Fruit fly (Drosophila melanogaster) whole organism, embryonic: ENCODE measurements around the gene CG33664.

Experiments
- CG12942 ChIP-seq: fragments of 200-800 bp; sonication (Bioruptor generic); optimal IDR thresholded peaks from 3 replicates; lab custom pipeline; 2016; ENCODE audit warnings: missing biosample characterization, missing genetic modification characterization
- CG6175 ChIP-seq: fragments of 200-800 bp; sonication (Bioruptor generic); IDR thresholded peaks from 3 replicates; pipeline ENCODE4 v1.3.6; 2022; ENCODE audit warnings: missing biosample characterization, missing genetic modification characterization
- Lpt ChIP-seq: fragments of >200 bp; optimal IDR thresholded peaks from 2 replicates; lab custom pipeline; 2018; ENCODE audit warnings: missing biosample characterization, missing genetic modification characterization
- Meics ChIP-seq: fragments of 200-800 bp; sonication (Bioruptor generic); optimal IDR thresholded peaks from 2 replicates; lab custom pipeline; 2017; ENCODE audit warnings: missing biosample characterization, mild to moderate bottlenecking, missing genetic modification characterization
- dati ChIP-seq: fragments of 200-800 bp; sonication (Bioruptor generic); IDR thresholded peaks from 2 replicates; pipeline ENCODE4 v1.3.6; 2022; ENCODE audit warnings: missing biosample characterization, missing genetic modification characterization

- TF ChIP-seq dati (GFP tag; lab: Robert Waterston, UW) = no peak
- no peak for TF ChIP-seq Meics
- TF ChIP-seq CG12942 (GFP tag; lab: Kevin White, UChicago) = no peak
- TF ChIP-seq CG6175 (GFP tag; lab: Robert Waterston, UW) = no peak
- TF ChIP-seq Lpt = no peak
Measured at dm6 chrX:6358198-6358597, 25.8 kb upstream of the CG33664 start.
